Fruit fly (Drosophila melanogaster): Measurements from ENCODE around the gene CG10970.
A peak's percentile ranks its signal among the peaks of the same experiment; 100 is the strongest.

CG10970 gene

dm6 chrX:9062665-9063064 lies 8.5 kb downstream of the CG10970 start (continued):
- TF ChIP-seq CG6808 (GFP tag; optimal IDR thresholded peaks at IDR 0.05) = no peak
- peak; percentile 36 for TF ChIP-seq Sox15 (GFP tag; optimal IDR thresholded peaks at IDR 0.05)
- TF ChIP-seq CG1621 (tag; optimal IDR thresholded peaks at IDR 0.05) = no peak
- TF ChIP-seq CG10669 (GFP tag; optimal IDR thresholded peaks at IDR 0.05) = peak; percentile 41
- peak; percentile 64 for TF ChIP-seq CG10631 (GFP tag; optimal IDR thresholded peaks at IDR 0.05)
- peak; percentile 5 for TF ChIP-seq CG4318 (GFP tag; optimal IDR thresholded peaks at IDR 0.05)
- TF ChIP-seq OdsH (GFP tag; optimal IDR thresholded peaks at IDR 0.05) = peak; percentile 63
- TF ChIP-seq net (GFP tag; optimal IDR thresholded peaks at IDR 0.05) = peak; percentile 48
- TF ChIP-seq CG32006 (GFP tag; optimal IDR thresholded peaks at IDR 0.05) = peak; percentile 59
- peak; percentile 21 for TF ChIP-seq Hr4 (GFP tag; optimal IDR thresholded peaks at IDR 0.05)
- peak; percentile 53 for TF ChIP-seq CG34406 (GFP tag; optimal IDR thresholded peaks at IDR 0.05)
- no peak for TF ChIP-seq CG11762 (GFP tag; optimal IDR thresholded peaks at IDR 0.05; ENCODE audit: insufficient read depth)
- TF ChIP-seq Sox102F (GFP tag; optimal IDR thresholded peaks at IDR 0.05) = peak; percentile 50
- TF ChIP-seq eg (GFP tag; IDR thresholded peaks at IDR 0.05) = peak; percentile 65
- no peak for TF ChIP-seq fkh (GFP tag; optimal IDR thresholded peaks at IDR 0.05)
- no peak for TF ChIP-seq CG11902 (GFP tag; optimal IDR thresholded peaks at IDR 0.05)
- peak; percentile 41 for TF ChIP-seq CG3919 (GFP tag; optimal IDR thresholded peaks at IDR 0.05)
- no peak for TF ChIP-seq CG9139 (GFP tag; optimal IDR thresholded peaks at IDR 0.05)
- TF ChIP-seq topi (GFP tag; optimal IDR thresholded peaks at IDR 0.05) = peak; percentile 20
- peak; percentile 90 for TF ChIP-seq Eip78C (GFP tag)
- peak; percentile 65 for TF ChIP-seq Met (GFP tag; optimal IDR thresholded peaks at IDR 0.05)
- TF ChIP-seq ss (GFP tag; optimal IDR thresholded peaks at IDR 0.05) = peak; percentile 41 to 58
- TF ChIP-seq CG7368 (GFP tag; optimal IDR thresholded peaks at IDR 0.05) = no peak
- peak; percentile 20 for TF ChIP-seq spab (GFP tag; optimal IDR thresholded peaks at IDR 0.05)
- peak; percentile 43 for TF ChIP-seq vri (GFP tag; optimal IDR thresholded peaks at IDR 0.05)
- peak; percentile 63 for TF ChIP-seq Gug (GFP tag; IDR thresholded peaks at IDR 0.05)
- peak; percentile 59 for TF ChIP-seq acj6 (GFP tag; optimal IDR thresholded peaks at IDR 0.05)
- TF ChIP-seq achi (GFP tag; optimal IDR thresholded peaks at IDR 0.05) = peak; percentile 72
- peak; percentile 35 for TF ChIP-seq Hr39 (GFP tag; optimal IDR thresholded peaks at IDR 0.05)
- TF ChIP-seq pdm3 (GFP tag; optimal IDR thresholded peaks at IDR 0.05) = peak; percentile 8
- TF ChIP-seq Sox14 (GFP tag; optimal IDR thresholded peaks at IDR 0.05) = peak; percentile 20
- peak; percentile 79 for TF ChIP-seq CG6163 (GFP tag; IDR thresholded peaks at IDR 0.05)
- peak; percentile 10 for TF ChIP-seq Blimp-1 (GFP tag; optimal IDR thresholded peaks at IDR 0.05)
- peak; percentile 39 for TF ChIP-seq lz (GFP tag; optimal IDR thresholded peaks at IDR 0.05)

- TF ChIP-seq CG3032 (tag; optimal IDR thresholded peaks at IDR 0.05) (peak; percentile 1), esn (GFP tag; optimal IDR thresholded peaks at IDR 0.05) (peak; percentile 35), achi (GFP tag; optimal IDR thresholded peaks at IDR 0.05) (peak; percentile 31), dsx (GFP tag; optimal IDR thresholded peaks at IDR 0.05; ENCODE audit: poor library complexity, severe bottlenecking) (no peak), svp (GFP tag) (peak; percentile 62), net (GFP tag; optimal IDR thresholded peaks at IDR 0.05) (peak; percentile 40), acj6 (GFP tag; optimal IDR thresholded peaks at IDR 0.05) (peak; percentile 24), Eip78C (GFP tag) (peak; percentile 85), Eip93F (GFP tag; optimal IDR thresholded peaks at IDR 0.05) (no peak), Lpt (GFP tag; optimal IDR thresholded peaks at IDR 0.05) (peak; percentile 11), ss (GFP tag; optimal IDR thresholded peaks at IDR 0.05) (peak in 1 of 2 experiments; percentile 34), CG6854 (GFP tag; optimal IDR thresholded peaks at IDR 0.05) (no peak), Blimp-1 (GFP tag; optimal IDR thresholded peaks at IDR 0.05) (no peak), CG6792 (GFP tag; optimal IDR thresholded peaks at IDR 0.05) (peak; percentile 24), CG15336 (GFP tag; IDR thresholded peaks at IDR 0.05) (peak; percentile 50; the same call in 1 of the 2 replicates), Hr4 (GFP tag; optimal IDR thresholded peaks at IDR 0.05) (peak; percentile 71), CG10631 (GFP tag; optimal IDR thresholded peaks at IDR 0.05) (peak; percentile 21), CG4318 (GFP tag; optimal IDR thresholded peaks at IDR 0.05) (peak; percentile 52), CG8632 (GFP tag; optimal IDR thresholded peaks at IDR 0.05) (peak; percentile 49), CG11902 (GFP tag; optimal IDR thresholded peaks at IDR 0.05) (no peak), CG31627 (GFP tag; optimal IDR thresholded peaks at IDR 0.05) (peak; percentile 14), Ets96B (tag; optimal IDR thresholded peaks at IDR 0.05) (peak; percentile 13), OdsH (GFP tag; optimal IDR thresholded peaks at IDR 0.05) (peak; percentile 45), fd85E (GFP tag; optimal IDR thresholded peaks at IDR 0.05) (no peak), CG8319 (GFP tag; optimal IDR thresholded peaks at IDR 0.05) (peak; percentile 26), CG34406 (GFP tag; optimal IDR thresholded peaks at IDR 0.05) (peak; percentile 13), dac (GFP tag; optimal IDR thresholded peaks at IDR 0.05) (peak; percentile 29), CG6163 (GFP tag; IDR thresholded peaks at IDR 0.05) (0 out of 3 replicates have a peak, but pooled peaks have one; percentile 19), CG8119 (GFP tag; IDR thresholded peaks at IDR 0.05) (peak; percentile 62), CG10669 (GFP tag; optimal IDR thresholded peaks at IDR 0.05) (peak; percentile 37)
Observed at dm6 chrX:9061299-9061698, 9.9 kb downstream of the CG10970 start.
